Worm (Caenorhabditis elegans) whole organism, L4 larva: Measurements from ENCODE around the gene Y38F1A.8.
A peak's percentile ranks its signal among the peaks of the same experiment; 100 is the strongest.

Source experiments
- F26F4.8 ChIP-seq: fragments of 200-800 bp; sonication (Bioruptor generic); conservative IDR thresholded peaks from 2 replicates; pipeline ENCODE4 v1.3.6; 2022; ENCODE audit warnings: missing genetic modification characterization, missing compliant biosample characterization
- F49E8.2 ChIP-seq: sonication (generic microtip); optimal IDR thresholded peaks from 2 replicates; lab custom pipeline; 2016; ENCODE audit warnings: missing compliant biosample characterization, mild to moderate bottlenecking, missing genetic modification characterization, borderline replicate concordance
- R02D3.7 ChIP-seq: fragments of 150-350 bp; sonication (generic microtip); optimal IDR thresholded peaks from 3 replicates; lab custom pipeline; 2014; ENCODE audit warnings: missing biosample characterization, missing genetic modification characterization
- T20F7.1 ChIP-seq: fragments of 200-800 bp; sonication (Bioruptor generic); optimal IDR thresholded peaks from 2 replicates; lab custom pipeline; 2018; ENCODE audit warnings: mild to moderate bottlenecking, missing genetic modification characterization, missing compliant biosample characterization
- Y105C5A.15 ChIP-seq: fragments of 200-800 bp; sonication (Bioruptor generic); IDR thresholded peaks from 2 replicates; pipeline ENCODE4 v1.3.6; 2022; ENCODE audit warnings: missing genetic modification characterization, missing compliant biosample characterization
- Y48G9A.11 ChIP-seq: fragments of 200-800 bp; sonication (Bioruptor generic); IDR thresholded peaks from 2 replicates; pipeline ENCODE4 v1.3.6; 2022; ENCODE audit warnings: missing genetic modification reagents, missing genetic modification characterization, missing compliant biosample characterization
- Y75B8A.6 ChIP-seq: fragments of 200-800 bp; sonication (Bioruptor generic); IDR thresholded peaks from 2 replicates; pipeline ENCODE4 v1.3.6; 2022; ENCODE audit warnings: missing genetic modification reagents, missing genetic modification characterization, missing compliant biosample characterization
- aha-1 ChIP-seq: fragments of 150-350 bp; peaks from one replicate; lab custom pipeline; 2014; ENCODE audit warnings: missing biosample characterization, missing genetic modification characterization
- aly-2 ChIP-seq: sonication (generic microtip); optimal IDR thresholded peaks from 2 replicates; lab custom pipeline; 2018; ENCODE audit warnings: missing biosample characterization, missing genetic modification characterization
- ceh-32 ChIP-seq: sonication (generic microtip); optimal IDR thresholded peaks from 2 replicates; lab custom pipeline; 2016; ENCODE audit warnings: mild to moderate bottlenecking, missing genetic modification characterization, missing compliant biosample characterization; ENCODE audit not compliant: poor library complexity
- ceh-44 ChIP-seq: fragments of 200-800 bp; sonication (Bioruptor generic); IDR thresholded peaks from 2 replicates; pipeline ENCODE4 v1.3.6; 2022; ENCODE audit warnings: missing genetic modification reagents, missing genetic modification characterization, missing compliant biosample characterization
- ces-1 ChIP-seq: fragments of 150-350 bp; sonication (generic microtip); optimal IDR thresholded peaks from 4 replicates; lab custom pipeline; 2014; ENCODE audit warnings: missing biosample characterization, missing genetic modification reagents, missing genetic modification characterization
- daf-12 ChIP-seq: fragments of 150-350 bp; optimal IDR thresholded peaks from 2 replicates; lab custom pipeline; 2014; ENCODE audit warnings: missing biosample characterization, missing genetic modification reagents, missing genetic modification characterization
- daf-19 ChIP-seq: fragments of 200-800 bp; sonication (Bioruptor generic); conservative IDR thresholded peaks from 2 replicates; pipeline ENCODE4 v1.3.6; 2022; ENCODE audit warnings: missing genetic modification characterization, missing compliant biosample characterization
- daf-8 ChIP-seq: fragments of 200-800 bp; sonication (Bioruptor generic); IDR thresholded peaks from 2 replicates; pipeline ENCODE4 v1.3.6; 2022; ENCODE audit warnings: missing genetic modification characterization, missing compliant biosample characterization
- duxl-1 ChIP-seq: sonication (generic microtip); optimal IDR thresholded peaks from 2 replicates; lab custom pipeline; 2016; ENCODE audit warnings: mild to moderate bottlenecking, missing genetic modification characterization, moderate library complexity, missing compliant biosample characterization; ENCODE audit not compliant: poor library complexity
- egl-27 ChIP-seq: sonication (generic microtip); optimal IDR thresholded peaks from 3 replicates; lab custom pipeline; 2017; ENCODE audit warnings: missing biosample characterization, missing genetic modification reagents, missing genetic modification characterization
- egl-43 ChIP-seq: fragments of 200-800 bp; sonication (Bioruptor generic); IDR thresholded peaks from 2 replicates; pipeline ENCODE4 v1.3.6; 2022; ENCODE audit warnings: missing genetic modification reagents, missing genetic modification characterization, missing compliant biosample characterization
- fos-1 ChIP-seq: fragments of 150-350 bp; optimal IDR thresholded peaks from 2 replicates; lab custom pipeline; 2014; ENCODE audit warnings: missing biosample characterization, missing genetic modification characterization
- hlh-30 ChIP-seq: sonication (generic microtip); optimal IDR thresholded peaks from 2 replicates; lab custom pipeline; 2017; ENCODE audit warnings: antibody characterized with exemption, mild to moderate bottlenecking, missing genetic modification characterization, missing compliant biosample characterization; ENCODE audit not compliant: insufficient read depth
- lim-7 ChIP-seq: fragments of 200-800 bp; sonication (Bioruptor generic); IDR thresholded peaks from 2 replicates; pipeline ENCODE4 v1.3.6; 2022; ENCODE audit warnings: missing genetic modification characterization, missing compliant biosample characterization
- lin-13 ChIP-seq: fragments of 150-350 bp; optimal IDR thresholded peaks from 2 replicates; lab custom pipeline; 2014; ENCODE audit warnings: missing biosample characterization, missing genetic modification reagents, missing genetic modification characterization
- lin-15B ChIP-seq: fragments of 150-350 bp; sonication (generic microtip); optimal IDR thresholded peaks from 3 replicates; lab custom pipeline; 2014; ENCODE audit warnings: missing biosample characterization, missing genetic modification characterization
- lir-3 ChIP-seq: sonication (generic microtip); optimal IDR thresholded peaks from 2 replicates; lab custom pipeline; 2016; ENCODE audit warnings: mild to moderate bottlenecking, missing genetic modification characterization, missing compliant biosample characterization
- lsy-2 ChIP-seq, 2 experiments: fragments of 150-350 bp in 1 of 2; sonication (generic microtip) in 1 of 2; optimal IDR thresholded peaks; 2 replicates each; lab custom pipeline; 2014 to 2017; ENCODE audit warnings: missing biosample characterization in 2 of 2, missing genetic modification characterization in 2 of 2
- madf-9 ChIP-seq: fragments of 200-800 bp; sonication (Bioruptor generic); conservative IDR thresholded peaks from 2 replicates; pipeline ENCODE4 v1.3.6; 2022; ENCODE audit warnings: missing genetic modification reagents, missing genetic modification characterization, missing compliant biosample characterization
- mdl-1 ChIP-seq, 2 experiments: fragments of 150-350 bp in 1 of 2; sonication (generic microtip) in 1 of 2; optimal IDR thresholded peaks; 2 replicates each; lab custom pipeline; 2014 to 2017; ENCODE audit warnings: missing biosample characterization in 2 of 2, missing genetic modification characterization in 2 of 2
- mdt-29 ChIP-seq: fragments of 200-800 bp; sonication (Bioruptor generic); IDR thresholded peaks from 2 replicates; pipeline ENCODE4 v1.3.6; 2022; ENCODE audit warnings: missing genetic modification reagents, missing genetic modification characterization, missing compliant biosample characterization
- mep-1 ChIP-seq: fragments of 150-350 bp; sonication (generic microtip); optimal IDR thresholded peaks from 3 replicates; lab custom pipeline; 2014; ENCODE audit warnings: missing biosample characterization, missing genetic modification characterization
- mes-2 ChIP-seq: sonication (generic microtip); optimal IDR thresholded peaks from 2 replicates; lab custom pipeline; 2016; ENCODE audit warnings: missing genotype, mild to moderate bottlenecking, missing genetic modification characterization, missing compliant biosample characterization; ENCODE audit not compliant: poor library complexity, severe bottlenecking
- mxl-2 ChIP-seq: fragments of 200-800 bp; sonication (Bioruptor generic); conservative IDR thresholded peaks from 2 replicates; pipeline ENCODE4 v1.3.6; 2022; ENCODE audit warnings: missing genetic modification reagents, missing genetic modification characterization, missing compliant biosample characterization
- mxl-3 ChIP-seq: fragments of 200-800 bp; sonication (Bioruptor generic); optimal IDR thresholded peaks from 2 replicates; lab custom pipeline; 2018; ENCODE audit warnings: mild to moderate bottlenecking, missing genetic modification characterization, missing compliant biosample characterization
- nhr-11 ChIP-seq: fragments of 150-350 bp; optimal IDR thresholded peaks from 2 replicates; lab custom pipeline; 2014; ENCODE audit warnings: missing biosample characterization, missing genetic modification characterization
- nhr-111 ChIP-seq: fragments of 200-800 bp; sonication (Bioruptor generic); optimal IDR thresholded peaks from 2 replicates; lab custom pipeline; 2018; ENCODE audit warnings: mild to moderate bottlenecking, missing genetic modification characterization, missing compliant biosample characterization
- nhr-48 ChIP-seq: sonication (generic microtip); optimal IDR thresholded peaks from 2 replicates; lab custom pipeline; 2016; ENCODE audit warnings: mild to moderate bottlenecking, missing genetic modification characterization, missing compliant biosample characterization
- nhr-6 ChIP-seq: fragments of 150-350 bp; optimal IDR thresholded peaks from 2 replicates; lab custom pipeline; 2014; ENCODE audit warnings: missing biosample characterization, missing genetic modification characterization
- nhr-76 ChIP-seq: fragments of 150-350 bp; optimal IDR thresholded peaks from 2 replicates; lab custom pipeline; 2014; ENCODE audit warnings: missing biosample characterization, missing genetic modification characterization
- php-3 ChIP-seq: fragments of 200-800 bp; sonication (Bioruptor generic); IDR thresholded peaks from 2 replicates; pipeline ENCODE4 v1.3.6; 2022; ENCODE audit warnings: missing genetic modification reagents, missing genetic modification characterization, missing compliant biosample characterization
- rbr-2 ChIP-seq: sonication (generic microtip); optimal IDR thresholded peaks from 2 replicates; lab custom pipeline; 2016; ENCODE audit warnings: missing genotype, missing genetic modification characterization, missing compliant biosample characterization
- sdz-12 ChIP-seq: fragments of 200-800 bp; sonication (Bioruptor generic); optimal IDR thresholded peaks from 2 replicates; lab custom pipeline; 2018; ENCODE audit warnings: mild to moderate bottlenecking, missing genetic modification characterization, missing compliant biosample characterization
- set-16 ChIP-seq: fragments of 200-800 bp; sonication (Bioruptor generic); IDR thresholded peaks from 2 replicates; pipeline ENCODE4 v1.3.6; 2022; ENCODE audit warnings: missing genetic modification reagents, missing genetic modification characterization, missing compliant biosample characterization
- snpc-1.2 ChIP-seq: fragments of 200-800 bp; sonication (Bioruptor generic); IDR thresholded peaks from 2 replicates; pipeline ENCODE4 v1.3.6; 2022; ENCODE audit warnings: missing genetic modification reagents, missing genetic modification characterization, missing compliant biosample characterization
- spr-1 ChIP-seq: sonication (generic microtip); optimal IDR thresholded peaks from 2 replicates; lab custom pipeline; 2016; ENCODE audit warnings: mild to moderate bottlenecking, missing genetic modification characterization, missing compliant biosample characterization
- vab-7 ChIP-seq: fragments of 200-800 bp; sonication (Bioruptor generic); IDR thresholded peaks from 2 replicates; pipeline ENCODE4 v1.3.6; 2022; ENCODE audit warnings: missing genetic modification reagents, missing genetic modification characterization, missing compliant biosample characterization
- zag-1 ChIP-seq: fragments of 150-350 bp; optimal IDR thresholded peaks from 2 replicates; lab custom pipeline; 2014; ENCODE audit warnings: missing biosample characterization, missing genetic modification characterization
- zfp-2 ChIP-seq: sonication (generic microtip); optimal IDR thresholded peaks from 2 replicates; lab custom pipeline; 2016; ENCODE audit warnings: mild to moderate bottlenecking, missing genetic modification characterization, missing compliant biosample characterization

Y38F1A.8 gene

ce11 chrII:13000753-13001152, at the start of gene Y38F1A.8:
TSS of gene Y38F1A.8 (minus strand) at chrII:13000853.
- TF ChIP-seq lim-7 (GFP tag; lab: Robert Waterston, UW) (no peak), egl-43 (GFP tag; lab: Robert Waterston, UW) (no peak), lin-13 (GFP tag; lab: Kevin White, UChicago) (no peak), ceh-44 (no peak), nhr-76 (tag; lab: Kevin White, UChicago) (no peak), daf-12 (tag; lab: Kevin White, UChicago) (no peak), egl-27 (tag; lab: Kevin White, UChicago) (no peak), mes-2 (tag; lab: Kevin White, UChicago) (no peak), ces-1 (GFP tag; lab: Kevin White, UChicago) (no peak), hlh-30 (tag; lab: Kevin White, UChicago) (no peak), sdz-12 (GFP tag; lab: Kevin White, UChicago) (no peak)

ce11 chrII:13050050-13050449, 49.4 kb upstream of the Y38F1A.8 start:
- TF ChIP-seq fos-1 (tag; lab: Kevin White, UChicago) (no peak), lin-15B (no peak), hlh-30 (tag; lab: Kevin White, UChicago) (no peak), php-3 (GFP tag; lab: Robert Waterston, UW) (no peak), egl-27 (tag; lab: Kevin White, UChicago) (no peak), T20F7.1 (GFP tag; lab: Kevin White, UChicago) (no peak), egl-43 (GFP tag; lab: Robert Waterston, UW) (0 out of 2 replicates have a peak, but pooled peaks have one; percentile 7), Y105C5A.15 (GFP tag; lab: Robert Waterston, UW) (no peak), Y48G9A.11 (no peak), spr-1 (tag; lab: Kevin White, UChicago) (no peak), daf-8 (GFP tag; lab: Robert Waterston, UW) (no peak), lir-3 (tag; lab: Kevin White, UChicago) (no peak), nhr-76 (tag; lab: Kevin White, UChicago) (no peak), ceh-32 (tag; lab: Kevin White, UChicago) (no peak), nhr-111 (GFP tag; lab: Kevin White, UChicago) (no peak), madf-9 (GFP tag; lab: Robert Waterston, UW) (no peak), sdz-12 (GFP tag; lab: Kevin White, UChicago) (no peak), nhr-6 (tag; lab: Kevin White, UChicago) (no peak), F49E8.2 (no peak), mdl-1 (tag; optimal IDR thresholded peaks at IDR 0.05; lab: Kevin White, UChicago) (no peak), aha-1 (tag; lab: Kevin White, UChicago) (no peak), duxl-1 (tag; lab: Kevin White, UChicago) (no peak), mxl-2 (GFP tag; lab: Robert Waterston, UW) (no peak), Y75B8A.6 (0 out of 2 replicates have a peak, but pooled peaks have one; percentile 12), R02D3.7 (tag; lab: Kevin White, UChicago) (no peak), zag-1 (tag; lab: Kevin White, UChicago) (no peak), aly-2 (tag; lab: Kevin White, UChicago) (no peak), F26F4.8 (GFP tag; lab: Robert Waterston, UW) (0 out of 2 replicates have a peak, but pooled peaks have one; percentile 25), nhr-11 (tag; lab: Kevin White, UChicago) (no peak), daf-19 (GFP tag; lab: Robert Waterston, UW) (no peak), lim-7 (GFP tag; lab: Robert Waterston, UW) (no peak), snpc-1.2 (GFP tag; lab: Robert Waterston, UW) (0 out of 2 replicates have a peak, but pooled peaks have one; percentile 29), lsy-2 (tag; optimal IDR thresholded peaks at IDR 0.05; lab: Kevin White, UChicago) (no peak), rbr-2 (tag; lab: Kevin White, UChicago) (no peak), lin-13 (GFP tag; lab: Kevin White, UChicago) (no peak), zfp-2 (no peak), mdt-29 (GFP tag; lab: Robert Waterston, UW) (no peak), mep-1 (no peak), nhr-48 (tag; lab: Kevin White, UChicago) (no peak), mxl-3 (no peak), set-16 (peak; percentile 71), vab-7 (no peak)
